Fruit fly (Drosophila melanogaster): Measurements from ENCODE around the gene nyo.

nyo gene

DNA sequence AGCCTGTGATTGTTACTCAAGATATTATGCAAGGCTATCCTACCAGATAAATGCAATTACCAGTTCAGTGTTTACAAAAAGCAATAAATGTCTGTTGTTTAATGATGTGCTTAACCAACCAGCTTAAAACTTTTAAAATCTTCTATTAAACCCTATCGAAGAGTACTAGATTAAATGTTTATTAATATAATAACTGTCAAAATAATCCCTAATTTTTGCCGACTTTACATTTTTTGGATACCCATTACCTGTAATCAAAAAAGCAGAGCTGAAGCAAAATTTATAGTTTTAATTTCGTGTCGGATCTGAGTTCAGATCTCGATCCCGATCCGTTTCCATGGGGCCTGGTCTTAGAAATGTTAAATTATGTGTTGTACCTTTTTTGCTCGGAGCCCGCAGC, 47.4 kb downstream of the nyo start, which contains the start of gene CG1638:
TSS of gene CG1638 (plus strand) at position 301 of the 400 bp plus-strand sequence.
- TF ChIP-seq CG7372 (GFP tag; IDR thresholded peaks at IDR 0.05) (no peak), CG3407 (GFP tag; optimal IDR thresholded peaks at IDR 0.05) (no peak), CG8089 (GFP tag; optimal IDR thresholded peaks at IDR 0.05) (no peak), Oli (tag; optimal IDR thresholded peaks at IDR 0.05) (no peak), ci (GFP tag; IDR thresholded peaks at IDR 0.05) (no peak), CG1529 (GFP tag; optimal IDR thresholded peaks at IDR 0.05) (no peak), Meics (GFP tag; optimal IDR thresholded peaks at IDR 0.05) (no peak), CG12744 (GFP tag; optimal IDR thresholded peaks at IDR 0.05) (no peak), H15 (GFP tag; IDR thresholded peaks at IDR 0.05) (no peak), CG10979 (tag; optimal IDR thresholded peaks at IDR 0.05) (no peak), CG1233 (GFP tag; optimal IDR thresholded peaks at IDR 0.05) (no peak), HHEX (GFP tag; optimal IDR thresholded peaks at IDR 0.05) (no peak), CG15011 (GFP tag; optimal IDR thresholded peaks at IDR 0.05) (no peak), CG18764 (GFP tag; optimal IDR thresholded peaks at IDR 0.05) (no peak), row (GFP tag; IDR thresholded peaks at IDR 0.05) (no peak), h (optimal IDR thresholded peaks at IDR 0.05) (no peak), fd102C (GFP tag; optimal IDR thresholded peaks at IDR 0.05) (no peak), HLHmδ (GFP tag; optimal IDR thresholded peaks at IDR 0.05) (no peak), Poxn (GFP tag; IDR thresholded peaks at IDR 0.05) (no peak)

DNA sequence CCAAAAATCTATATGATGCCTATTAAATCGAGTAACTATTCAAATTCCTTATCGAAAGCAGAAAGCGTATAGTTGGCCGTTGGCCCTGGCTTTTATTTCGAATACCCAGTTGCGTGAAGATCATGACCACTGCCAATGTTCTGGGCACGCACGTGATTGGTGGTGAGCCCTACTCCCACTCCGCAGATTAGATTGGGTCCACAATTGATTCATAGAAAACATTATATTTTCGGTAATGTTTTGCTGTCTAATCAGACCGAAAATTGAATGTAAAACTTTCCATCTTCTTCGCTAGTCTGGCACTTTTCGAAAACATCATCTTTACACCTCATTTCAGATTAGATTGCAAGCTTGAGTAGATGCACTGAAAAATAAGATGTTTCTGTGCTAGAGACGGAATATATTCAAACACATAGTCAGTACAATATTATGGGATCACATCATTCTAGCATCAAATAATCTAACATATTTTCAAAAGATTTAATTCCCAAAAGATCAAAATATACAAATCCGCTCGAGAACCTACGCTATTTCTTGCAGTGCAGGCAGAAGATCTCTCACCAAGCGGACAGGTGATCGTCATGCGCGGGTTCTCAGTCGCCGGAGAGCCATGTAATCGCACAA, 49.5 kb downstream of the nyo start, which contains the start of gene CG1774:
TSS of gene CG1774 (plus strand) at position 548 of the 624 bp plus-strand sequence.
- TF ChIP-seq zfh2 (GFP tag; optimal IDR thresholded peaks at IDR 0.05) = peak; percentile 89
- TF ChIP-seq CG16813 (GFP tag; IDR thresholded peaks at IDR 0.05; ENCODE audit: partially characterized antibody) = no peak
- TF ChIP-seq Chrac-16 (GFP tag; optimal IDR thresholded peaks at IDR 0.05) = peak; percentile 66
- TF ChIP-seq CG4707 (GFP tag; optimal IDR thresholded peaks at IDR 0.05) = no peak
- TF ChIP-seq mam (GFP tag; optimal IDR thresholded peaks at IDR 0.05) = peak; percentile 92
- peak; percentile 50 for TF ChIP-seq Fer2 (tag; optimal IDR thresholded peaks at IDR 0.05)
- peak; percentile 40; the same call in 1 of the 2 replicates for TF ChIP-seq CG8765 (GFP tag; IDR thresholded peaks at IDR 0.05)
- TF ChIP-seq HLH4C (GFP tag; IDR thresholded peaks at IDR 0.05; ENCODE audit: partially characterized antibody) = no peak
- TF ChIP-seq ERR (GFP tag; optimal IDR thresholded peaks at IDR 0.05) = peak; percentile 88
- peak in 1 of 2 experiments; percentile 37 for TF ChIP-seq Eip74EF (GFP tag; optimal IDR thresholded peaks at IDR 0.05)
- TF ChIP-seq H15 (GFP tag; IDR thresholded peaks at IDR 0.05) = peak; percentile 55; the same call in 2 of the 3 replicates
- peak; percentile 72 for TF ChIP-seq CG13424 (tag; optimal IDR thresholded peaks at IDR 0.05)
- TF ChIP-seq Doc2 (GFP tag; IDR thresholded peaks at IDR 0.05) = no peak
- peak; percentile 52 for TF ChIP-seq CG3995 (GFP tag; optimal IDR thresholded peaks at IDR 0.05)
- TF ChIP-seq CG8359 (GFP tag; optimal IDR thresholded peaks at IDR 0.05; ENCODE audit: borderline replicate concordance) = peak; percentile 27
- TF ChIP-seq CG4854 (GFP tag; optimal IDR thresholded peaks at IDR 0.05) = peak; percentile 66
- peak; percentile 35 for TF ChIP-seq CG14710 (tag; optimal IDR thresholded peaks at IDR 0.05)
- TF ChIP-seq CG10654 (GFP tag; optimal IDR thresholded peaks at IDR 0.05) = peak; percentile 65
- peak; percentile 32 for TF ChIP-seq disco-r (GFP tag; optimal IDR thresholded peaks at IDR 0.05)
- peak; percentile 89 for TF ChIP-seq Atf6 (GFP tag; IDR thresholded peaks at IDR 0.05)
- TF ChIP-seq Med (GFP tag) = peak; percentile 98
- TF ChIP-seq sens-2 (GFP tag; IDR thresholded peaks at IDR 0.05) = no peak; the same call in 1 of the 2 replicates
- no peak for TF ChIP-seq Lim3 (GFP tag; IDR thresholded peaks at IDR 0.05)
- peak; percentile 56 for TF ChIP-seq fd96Cb (tag; optimal IDR thresholded peaks at IDR 0.05)
- no peak for TF ChIP-seq h (optimal IDR thresholded peaks at IDR 0.05)
- no peak for TF ChIP-seq CG17186 (GFP tag; optimal IDR thresholded peaks at IDR 0.05)
- peak; percentile 47; the same call in 1 of the 2 replicates for TF ChIP-seq Awh (GFP tag; IDR thresholded peaks at IDR 0.05)
- 0 out of 3 replicates have a peak, but pooled peaks have one; percentile 52 for TF ChIP-seq Optix (GFP tag; IDR thresholded peaks at IDR 0.05)
- peak; percentile 31 for TF ChIP-seq CG15601 (tag; optimal IDR thresholded peaks at IDR 0.05)
- TF ChIP-seq Mad (GFP tag; optimal IDR thresholded peaks at IDR 0.05) = peak; percentile 45
- peak in 1 of 2 experiments; percentile 13 for TF ChIP-seq Trl (optimal IDR thresholded peaks at IDR 0.05)
- peak; percentile 78 for TF ChIP-seq Trl (GFP tag; optimal IDR thresholded peaks at IDR 0.05)
- peak; percentile 77; the same call in 2 of the 3 replicates for TF ChIP-seq Aef1 (GFP tag; IDR thresholded peaks at IDR 0.05)

All from whole organism, embryonic.